Fruit fly (Drosophila melanogaster) whole organism, embryonic: ENCODE data around the gene Rdl.

Source experiments
- BEAF-32 ChIP-seq: fragments of 200-800 bp; sonication (Bioruptor generic); optimal IDR thresholded peaks from 3 replicates; lab custom pipeline; 2017; ENCODE audit warnings: missing biosample characterization, missing genetic modification characterization, mild to moderate bottlenecking, moderate library complexity, missing genetic modification reagents
- CG1024 ChIP-seq: fragments of 200-800 bp; sonication (Bioruptor generic); IDR thresholded peaks from 2 replicates; pipeline ENCODE4 v1.3.6; 2022; ENCODE audit warnings: missing biosample characterization, missing genetic modification characterization
- CG10267 ChIP-seq: fragments of 200-800 bp; sonication (Bioruptor generic); optimal IDR thresholded peaks from 2 replicates; lab custom pipeline; 2018; ENCODE audit warnings: missing biosample characterization, mild to moderate bottlenecking, missing genetic modification characterization, moderate library complexity
- CG11504 ChIP-seq: fragments of 200-800 bp; sonication (Bioruptor generic); optimal IDR thresholded peaks from 3 replicates; lab custom pipeline; 2019; ENCODE audit warnings: missing biosample characterization, mild to moderate bottlenecking, missing genetic modification characterization, moderate library complexity
- CG12391 ChIP-seq: fragments of 200-800 bp; sonication (Bioruptor generic); optimal IDR thresholded peaks from 3 replicates; lab custom pipeline; 2018; ENCODE audit warnings: missing biosample characterization, mild to moderate bottlenecking, missing genetic modification characterization, moderate library complexity
- CG13287 ChIP-seq: fragments of 200-800 bp; sonication (Bioruptor generic); IDR thresholded peaks from 2 replicates; pipeline ENCODE4 v1.3.6; 2022; ENCODE audit warnings: missing biosample characterization, missing genetic modification characterization; ENCODE audit not compliant: partially characterized antibody
- CG17359 ChIP-seq: fragments of 200-800 bp; sonication (Bioruptor generic); optimal IDR thresholded peaks from 3 replicates; lab custom pipeline; 2018; ENCODE audit warnings: missing biosample characterization, mild to moderate bottlenecking, missing genetic modification characterization, moderate library complexity
- CG17829 ChIP-seq: fragments of 200-800 bp; optimal IDR thresholded peaks from 2 replicates; lab custom pipeline; 2019; ENCODE audit warnings: missing biosample characterization, mild to moderate bottlenecking, missing genetic modification characterization, moderate library complexity
- CG2712 ChIP-seq: fragments of 200-800 bp; optimal IDR thresholded peaks from 3 replicates; lab custom pipeline; 2019; ENCODE audit warnings: missing biosample characterization, mild to moderate bottlenecking, missing genetic modification characterization, moderate library complexity
- CG4360 ChIP-seq: fragments of 200-800 bp; sonication (Bioruptor generic); IDR thresholded peaks from 2 replicates; pipeline ENCODE4 v1.3.6; 2022; ENCODE audit warnings: missing biosample characterization, missing genetic modification characterization
- CG9727 ChIP-seq: fragments of 200-800 bp; sonication (Bioruptor generic); optimal IDR thresholded peaks from 3 replicates; lab custom pipeline; 2017; ENCODE audit warnings: missing biosample characterization, mild to moderate bottlenecking, missing genetic modification characterization
- CHES-1-like ChIP-seq: fragments of 200-800 bp; sonication (Bioruptor generic); optimal IDR thresholded peaks from 2 replicates; lab custom pipeline; 2016; ENCODE audit warnings: missing biosample characterization, missing genetic modification characterization
- E2f2 ChIP-seq: fragments of 200-800 bp; sonication (Bioruptor generic); IDR thresholded peaks from 2 replicates; pipeline ENCODE4 v1.3.6; 2022; ENCODE audit warnings: missing biosample characterization, missing genetic modification characterization
- HLHmδ ChIP-seq: fragments of 200-800 bp; sonication (Bioruptor generic); optimal IDR thresholded peaks from 2 replicates; lab custom pipeline; 2018; ENCODE audit warnings: missing biosample characterization, mild to moderate bottlenecking, missing genetic modification characterization, moderate library complexity
- Hey ChIP-seq: fragments of 200-800 bp; sonication (Bioruptor generic); optimal IDR thresholded peaks from 3 replicates; lab custom pipeline; 2018; ENCODE audit warnings: missing biosample characterization, mild to moderate bottlenecking, missing genetic modification characterization
- Hr78 ChIP-seq, 2 experiments: fragments of 200-800 bp in 1 of 2; fragments of >200 bp in 1 of 2; sonication (Bioruptor generic) in 1 of 2; optimal IDR thresholded peaks; 2 replicates each; lab custom pipeline; 2017 to 2019; ENCODE audit warnings: missing biosample characterization in 2 of 2, missing genetic modification characterization in 2 of 2, mild to moderate bottlenecking in 1 of 2, moderate library complexity in 1 of 2
- MESR4 ChIP-seq: fragments of 200-800 bp; sonication (Bioruptor generic); optimal IDR thresholded peaks from 2 replicates; lab custom pipeline; 2018; ENCODE audit warnings: missing biosample characterization, mild to moderate bottlenecking, missing genetic modification characterization, moderate library complexity
- Ptx1 ChIP-seq: fragments of 200-800 bp; sonication (Bioruptor generic); IDR thresholded peaks from 2 replicates; pipeline ENCODE4 v1.3.6; 2022; ENCODE audit warnings: missing biosample characterization, missing genetic modification characterization
- Rfx ChIP-seq: fragments of 200-800 bp; sonication (Bioruptor generic); IDR thresholded peaks from 2 replicates; pipeline ENCODE4 v1.3.6; 2022; ENCODE audit warnings: missing biosample characterization, missing genetic modification characterization
- Sox100B ChIP-seq: fragments of 200-800 bp; sonication (Bioruptor generic); optimal IDR thresholded peaks from 3 replicates; lab custom pipeline; 2018; ENCODE audit warnings: missing biosample characterization, mild to moderate bottlenecking, missing genetic modification characterization
- Trl ChIP-seq, 3 experiments: fragments of >200 bp in 2 of 3; fragments of 200-800 bp in 1 of 3; sonication (Bioruptor generic) in 1 of 3; optimal IDR thresholded peaks; 2 replicates in 1 of 3; 3 replicates in 2 of 3; lab custom pipeline; 2016 to 2017; ENCODE audit warnings: missing biosample characterization in 1 of 3, missing genetic modification characterization in 1 of 3
- Xrp1 ChIP-seq: fragments of 200-800 bp; sonication (Bioruptor generic); IDR thresholded peaks from 2 replicates; pipeline ENCODE4 v1.3.6; 2022; ENCODE audit warnings: missing biosample characterization, missing genetic modification characterization
- ase ChIP-seq: fragments of 200-800 bp; sonication (Bioruptor generic); IDR thresholded peaks from 3 replicates; pipeline ENCODE4 v1.3.6; 2022; ENCODE audit warnings: missing biosample characterization, missing genetic modification characterization
- bab2 ChIP-seq: fragments of 200-800 bp; sonication (Bioruptor generic); optimal IDR thresholded peaks from 2 replicates; lab custom pipeline; 2016; ENCODE audit warnings: missing biosample characterization, missing genetic modification characterization
- chif ChIP-seq, 2 experiments: fragments of 200-800 bp; sonication (Bioruptor generic); optimal IDR thresholded peaks; 3 replicates each; lab custom pipeline; 2016; ENCODE audit warnings: missing biosample characterization in 2 of 2, missing genetic modification characterization in 2 of 2
- chinmo ChIP-seq: fragments of 200-800 bp; sonication (Bioruptor generic); IDR thresholded peaks from 4 replicates; pipeline ENCODE4 v1.3.6; 2022; ENCODE audit warnings: missing biosample characterization, missing genetic modification characterization; ENCODE audit not compliant: partially characterized antibody
- chm ChIP-seq: fragments of 200-800 bp; sonication (Bioruptor generic); IDR thresholded peaks from 2 replicates; pipeline ENCODE4 v1.3.6; 2022; ENCODE audit warnings: missing biosample characterization, missing genetic modification characterization
- croc ChIP-seq: fragments of 200-800 bp; sonication (Bioruptor generic); conservative IDR thresholded peaks from 3 replicates; pipeline ENCODE4 v1.3.6; 2022; ENCODE audit warnings: missing biosample characterization, missing genetic modification characterization
- crol ChIP-seq: fragments of 200-800 bp; sonication (Bioruptor generic); IDR thresholded peaks from 2 replicates; pipeline ENCODE4 v1.3.6; 2022; ENCODE audit warnings: missing biosample characterization, missing genetic modification characterization
- dmrt11E ChIP-seq: fragments of 200-800 bp; sonication (Bioruptor generic); optimal IDR thresholded peaks from 3 replicates; lab custom pipeline; 2018; ENCODE audit warnings: missing biosample characterization, mild to moderate bottlenecking, missing genetic modification characterization, moderate library complexity
- en ChIP-seq: fragments of 200-800 bp; sonication (Bioruptor generic); optimal IDR thresholded peaks from 2 replicates; lab custom pipeline; 2016; ENCODE audit warnings: missing biosample characterization, missing genetic modification characterization
- eve ChIP-seq, 2 experiments: fragments of >200 bp; optimal IDR thresholded peaks; 2 replicates each; lab custom pipeline; 2017; ENCODE audit warnings: missing biosample characterization in 2 of 2, missing genetic modification characterization in 2 of 2
- gem ChIP-seq: fragments of 200-800 bp; sonication (Bioruptor generic); optimal IDR thresholded peaks from 2 replicates; lab custom pipeline; 2019; ENCODE audit warnings: missing biosample characterization, mild to moderate bottlenecking, missing genetic modification characterization, moderate library complexity
- grau ChIP-seq: fragments of 200-800 bp; optimal IDR thresholded peaks from 3 replicates; lab custom pipeline; 2019; ENCODE audit warnings: missing biosample characterization, mild to moderate bottlenecking, missing genetic modification characterization, moderate library complexity
- grn ChIP-seq: fragments of 200-800 bp; sonication (Bioruptor generic); optimal IDR thresholded peaks from 3 replicates; lab custom pipeline; 2017; ENCODE audit warnings: missing biosample characterization, missing genetic modification characterization
- hbn ChIP-seq: fragments of 200-800 bp; sonication (Bioruptor generic); IDR thresholded peaks from 2 replicates; pipeline ENCODE4 v1.3.6; 2022; ENCODE audit warnings: missing biosample characterization, missing genetic modification characterization; ENCODE audit not compliant: partially characterized antibody
- nerfin-1 ChIP-seq: fragments of 200-800 bp; sonication (Bioruptor generic); optimal IDR thresholded peaks from 3 replicates; lab custom pipeline; 2019; ENCODE audit warnings: missing biosample characterization, mild to moderate bottlenecking, missing genetic modification characterization, moderate library complexity
- nmo ChIP-seq: fragments of 200-800 bp; sonication (Bioruptor generic); optimal IDR thresholded peaks from 2 replicates; lab custom pipeline; 2018; ENCODE audit warnings: missing biosample characterization, mild to moderate bottlenecking, missing genetic modification characterization, moderate library complexity
- phol ChIP-seq: fragments of 200-800 bp; sonication (Bioruptor generic); optimal IDR thresholded peaks from 3 replicates; lab custom pipeline; 2018; ENCODE audit warnings: missing biosample characterization, mild to moderate bottlenecking, missing genetic modification characterization, moderate library complexity
- repo ChIP-seq: fragments of 200-800 bp; sonication (Bioruptor generic); optimal IDR thresholded peaks from 2 replicates; lab custom pipeline; 2016; ENCODE audit warnings: missing biosample characterization, missing genetic modification characterization
- slou ChIP-seq: fragments of 200-800 bp; sonication (Bioruptor generic); optimal IDR thresholded peaks from 3 replicates; lab custom pipeline; 2016; ENCODE audit warnings: missing biosample characterization, missing genetic modification characterization
- sna ChIP-seq: fragments of 200-800 bp; sonication (Bioruptor generic); IDR thresholded peaks from 2 replicates; pipeline ENCODE4 v1.3.6; 2022; ENCODE audit warnings: missing biosample characterization, missing genetic modification characterization; ENCODE audit not compliant: partially characterized antibody
- tin ChIP-seq: fragments of 200-800 bp; sonication (Bioruptor generic); optimal IDR thresholded peaks from 3 replicates; lab custom pipeline; 2016; ENCODE audit warnings: missing biosample characterization, missing genetic modification characterization
- tna ChIP-seq: fragments of 200-800 bp; sonication (Bioruptor generic); IDR thresholded peaks from 2 replicates; pipeline ENCODE4 v1.3.6; 2022; ENCODE audit warnings: missing biosample characterization, missing genetic modification characterization; ENCODE audit not compliant: partially characterized antibody
- vnd ChIP-seq: fragments of 200-800 bp; sonication (Bioruptor generic); IDR thresholded peaks from 3 replicates; pipeline ENCODE4 v1.3.6; 2022; ENCODE audit warnings: missing biosample characterization, missing genetic modification characterization; ENCODE audit not compliant: partially characterized antibody

Rdl gene

dm6 chr3L:9136976-9137954 lies 44.7 kb downstream of the Rdl start, which contains the start of the genes Use1 and nwk (continued):
- TF ChIP-seq sna (GFP tag; lab: Robert Waterston, UW) (peak; percentile 76), CG12391 (tag; lab: Kevin White, UChicago) (peak; percentile 64), CHES-1-like (GFP tag; lab: Kevin White, UChicago) (peak; percentile 1), Hr78 (GFP tag; optimal IDR thresholded peaks at IDR 0.05; lab: Kevin White, UChicago) (peak in 1 of 2 experiments; percentile 51), chif (GFP tag; optimal IDR thresholded peaks at IDR 0.05; lab: Kevin White, UChicago) (no peak), Trl (optimal IDR thresholded peaks at IDR 0.05; lab: Kevin White, UChicago) (peak; percentile 76), Trl (GFP tag; optimal IDR thresholded peaks at IDR 0.05; lab: Kevin White, UChicago) (no peak), Ptx1 (peak; percentile 23; the same call in 1 of the 2 replicates), nmo (GFP tag; lab: Kevin White, UChicago) (peak; percentile 49), grau (tag; lab: Kevin White, UChicago) (peak; percentile 18), CG9727 (GFP tag; lab: Kevin White, UChicago) (no peak), bab2 (GFP tag; lab: Kevin White, UChicago) (no peak), gem (tag; lab: Kevin White, UChicago) (peak; percentile 46), CG17829 (tag; lab: Kevin White, UChicago) (peak; percentile 19), E2f2 (GFP tag; lab: Robert Waterston, UW) (peak; percentile 51; the same call in 1 of the 2 replicates), chinmo (0 out of 4 replicates have a peak, but pooled peaks have one; percentile 59), CG1024 (GFP tag; lab: Robert Waterston, UW) (no peak), grn (GFP tag; lab: Kevin White, UChicago) (peak; percentile 72), CG13287 (peak; percentile 86), CG11504 (tag; lab: Kevin White, UChicago) (peak; percentile 30), CG4360 (GFP tag; lab: Robert Waterston, UW) (peak; percentile 5; the same call in 1 of the 2 replicates), vnd (GFP tag; lab: Robert Waterston, UW) (peak; percentile 71), nerfin-1 (peak; percentile 84), hbn (GFP tag; lab: Robert Waterston, UW) (peak; percentile 49; the same call in 1 of the 2 replicates), en (no peak), CG2712 (tag; lab: Kevin White, UChicago) (peak; percentile 27), tin (GFP tag; lab: Kevin White, UChicago) (no peak), crol (GFP tag; lab: Robert Waterston, UW) (no peak), ase (no peak), croc (no peak)

dm6 chr3L:9135792-9136191 lies 46.2 kb downstream of the Rdl start:
- TF ChIP-seq CG17359 (tag; lab: Kevin White, UChicago) (no peak), chinmo (0 out of 4 replicates have a peak, but pooled peaks have one; percentile 33), Hey (tag; lab: Kevin White, UChicago) (no peak), tna (no peak), eve (GFP tag; optimal IDR thresholded peaks at IDR 0.05; lab: Kevin White, UChicago) (peak in 1 of 2 experiments; percentile 54), slou (no peak), chif (GFP tag; optimal IDR thresholded peaks at IDR 0.05; lab: Kevin White, UChicago) (no peak)
- TF ChIP-seq, all 482 proteins: peak for 2

dm6 chr3L:9134349-9134748 lies 47.6 kb downstream of the Rdl start, which contains the start of the genes bol and Dhpr:
Gene bol (minus strand): TSS chr3L:9134405.
Gene Dhpr (plus strand): TSS chr3L:9134560.
- peak; percentile 44 for TF ChIP-seq CG10267 (tag; lab: Kevin White, UChicago)
- TF ChIP-seq Sox100B (GFP tag; lab: Kevin White, UChicago) = no peak
- TF ChIP-seq Rfx (GFP tag; lab: Robert Waterston, UW) = peak; percentile 57; the same call in 1 of the 2 replicates
- TF ChIP-seq sna (GFP tag; lab: Robert Waterston, UW) = peak; percentile 65
- peak; percentile 72 for TF ChIP-seq HLHmδ
- no peak for TF ChIP-seq Xrp1 (GFP tag; lab: Robert Waterston, UW)
- TF ChIP-seq chm = peak; percentile 42; the same call in 1 of the 2 replicates
- TF ChIP-seq phol (tag; lab: Kevin White, UChicago) = peak; percentile 29
- TF ChIP-seq MESR4 (GFP tag; lab: Kevin White, UChicago) = peak; percentile 34
- TF ChIP-seq repo (GFP tag; lab: Kevin White, UChicago) = peak; percentile 21
- peak; percentile 63 for TF ChIP-seq BEAF-32 (GFP tag; lab: Kevin White, UChicago)
- TF ChIP-seq dmrt11E (tag; lab: Kevin White, UChicago) = no peak
